Worm (Caenorhabditis elegans) whole organism, L4 larva: ENCODE data around the gene srt-43.

Experiments
- F49E8.2 ChIP-seq: sonication (generic microtip); optimal IDR thresholded peaks from 2 replicates; lab custom pipeline; 2016; ENCODE audit warnings: missing compliant biosample characterization, mild to moderate bottlenecking, missing genetic modification characterization, borderline replicate concordance
- ceh-82 ChIP-seq: sonication (generic microtip); optimal IDR thresholded peaks from 2 replicates; lab custom pipeline; 2017; ENCODE audit warnings: missing biosample characterization, missing genetic modification characterization
- dve-1 ChIP-seq: sonication (generic microtip); optimal IDR thresholded peaks from 2 replicates; lab custom pipeline; 2017; ENCODE audit warnings: antibody characterized with exemption, mild to moderate bottlenecking, missing genetic modification characterization, missing compliant biosample characterization; ENCODE audit not compliant: insufficient read depth
- mep-1 ChIP-seq: fragments of 150-350 bp; sonication (generic microtip); optimal IDR thresholded peaks from 3 replicates; lab custom pipeline; 2014; ENCODE audit warnings: missing biosample characterization, missing genetic modification characterization
- nhr-77 ChIP-seq: fragments of 150-350 bp; optimal IDR thresholded peaks from 2 replicates; lab custom pipeline; 2014; ENCODE audit warnings: missing biosample characterization, missing genetic modification characterization
- ztf-11 ChIP-seq: fragments of 150-350 bp; optimal IDR thresholded peaks from 2 replicates; lab custom pipeline; 2014; ENCODE audit warnings: missing biosample characterization, missing genetic modification characterization

ce11 chrV:12803274-12803673, 34.2 kb downstream of the srt-43 start, which contains the start of gene srbc-45:
- TF ChIP-seq F49E8.2 (tag; lab: Kevin White, UChicago) (no peak), ceh-82 (tag; lab: Kevin White, UChicago) (no peak), dve-1 (tag; lab: Kevin White, UChicago) (no peak), mep-1 (tag; lab: Kevin White, UChicago) (no peak), ztf-11 (no peak), nhr-77 (tag; lab: Kevin White, UChicago) (no peak)
